Worm (Caenorhabditis elegans): ENCODE measurements around the gene srh-72.

DNA sequence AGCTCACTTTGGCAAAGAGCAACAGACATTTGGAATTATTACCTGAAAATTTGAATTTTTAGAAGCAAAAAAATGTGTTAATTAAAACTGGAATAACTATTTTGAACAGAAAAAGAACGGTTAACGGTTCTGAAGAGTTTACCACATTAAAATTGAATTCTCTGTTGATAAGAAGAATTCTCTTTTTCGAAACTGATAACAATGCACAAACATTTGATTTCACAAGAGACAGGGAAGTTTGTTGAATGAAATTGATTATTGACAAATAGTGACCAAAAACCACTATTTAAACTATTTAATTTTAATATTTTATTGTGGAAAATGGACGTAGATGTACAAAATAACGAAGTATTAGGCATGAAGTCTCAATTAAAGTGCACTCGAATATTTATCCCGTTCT lies 32.8 kb downstream of the srh-72 start:
- no peak for TF ChIP-seq unc-62 (GFP tag; optimal IDR thresholded peaks at IDR 0.05)
- no peak for TF ChIP-seq lsy-27 (tag; optimal IDR thresholded peaks at IDR 0.05; ENCODE audit: borderline replicate concordance, insufficient read depth)
- TF ChIP-seq F10E7.11 (tag; optimal IDR thresholded peaks at IDR 0.05) = no peak
- no peak for TF ChIP-seq madf-10 (tag; optimal IDR thresholded peaks at IDR 0.05)
- no peak for TF ChIP-seq egl-44 (GFP tag; IDR thresholded peaks at IDR 0.05)
- no peak for TF ChIP-seq F52B5.7 (tag; optimal IDR thresholded peaks at IDR 0.05)
- no peak for TF ChIP-seq ztf-18 (tag; optimal IDR thresholded peaks at IDR 0.05)
- TF ChIP-seq ceh-100 (GFP tag; IDR thresholded peaks at IDR 0.05) = no peak
- TF ChIP-seq pha-4 (tag; optimal IDR thresholded peaks at IDR 0.05) = no peak
- TF ChIP-seq pbrm-1 (GFP tag; IDR thresholded peaks at IDR 0.05) = no peak

All from whole organism, young adult.